Fruit fly (Drosophila melanogaster) whole organism, pupa: Measurements from ENCODE around the gene CG9130.

Experiments used
- CG10348 ChIP-seq: fragments of 200-800 bp; sonication (Bioruptor generic); IDR thresholded peaks from 2 replicates; pipeline ENCODE4 v1.3.6; 2022; ENCODE audit warnings: missing biosample characterization, missing genetic modification characterization
- CG12605 ChIP-seq: fragments of 200-800 bp; sonication (Bioruptor generic); IDR thresholded peaks from 2 replicates; pipeline ENCODE4 v1.3.6; 2022; ENCODE audit warnings: missing biosample characterization, missing genetic modification characterization
- CG13204 ChIP-seq: fragments of 200-800 bp; sonication (Bioruptor generic); optimal IDR thresholded peaks from 2 replicates; lab custom pipeline; 2018; ENCODE audit warnings: missing biosample characterization, mild to moderate bottlenecking, missing genetic modification characterization, moderate library complexity
- CG14655 ChIP-seq: fragments of 200-800 bp; sonication (Bioruptor generic); optimal IDR thresholded peaks from 3 replicates; lab custom pipeline; 2017; ENCODE audit warnings: mild to moderate bottlenecking, missing biosample characterization, missing genetic modification reagents, missing genetic modification characterization
- CG15710 ChIP-seq: fragments of 200-800 bp; sonication (Bioruptor generic); optimal IDR thresholded peaks from 2 replicates; lab custom pipeline; 2018; ENCODE audit warnings: missing biosample characterization, mild to moderate bottlenecking, missing genetic modification characterization, moderate library complexity
- CG17806 ChIP-seq: fragments of 200-800 bp; sonication (Bioruptor generic); optimal IDR thresholded peaks from 2 replicates; lab custom pipeline; 2018; ENCODE audit warnings: missing biosample characterization, mild to moderate bottlenecking, missing genetic modification characterization, moderate library complexity
- CG32121 ChIP-seq: fragments of 200-800 bp; sonication (Bioruptor generic); IDR thresholded peaks from 2 replicates; pipeline ENCODE4 v1.3.6; 2022; ENCODE audit warnings: missing biosample characterization, missing genetic modification characterization
- CG34367 ChIP-seq: fragments of 200-800 bp; sonication (Bioruptor generic); optimal IDR thresholded peaks from 2 replicates; lab custom pipeline; 2018; ENCODE audit warnings: missing biosample characterization, mild to moderate bottlenecking, missing genetic modification characterization
- CG4496 ChIP-seq: fragments of 200-800 bp; sonication (Bioruptor generic); IDR thresholded peaks from 3 replicates; pipeline ENCODE4 v1.3.6; 2022; ENCODE audit warnings: missing biosample characterization, missing genetic modification characterization
- CG8159 ChIP-seq: fragments of 200-800 bp; sonication (Bioruptor generic); optimal IDR thresholded peaks from 3 replicates; lab custom pipeline; 2018; ENCODE audit warnings: missing biosample characterization, mild to moderate bottlenecking, missing genetic modification characterization, moderate library complexity
- CG8301 ChIP-seq: fragments of 200-800 bp; sonication (Bioruptor generic); optimal IDR thresholded peaks from 2 replicates; lab custom pipeline; 2018; ENCODE audit warnings: missing biosample characterization, mild to moderate bottlenecking, missing genetic modification characterization
- CG9948 ChIP-seq: fragments of 200-800 bp; sonication (Bioruptor generic); optimal IDR thresholded peaks from 2 replicates; lab custom pipeline; 2018; ENCODE audit warnings: missing biosample characterization, mild to moderate bottlenecking, missing genetic modification characterization, moderate library complexity
- D1 ChIP-seq: fragments of 200-800 bp; sonication (Bioruptor generic); optimal IDR thresholded peaks from 2 replicates; lab custom pipeline; 2018; ENCODE audit warnings: missing biosample characterization, mild to moderate bottlenecking, missing genetic modification characterization, moderate library complexity
- EcR ChIP-seq: fragments of 200-800 bp; sonication (Bioruptor generic); optimal IDR thresholded peaks from 3 replicates; lab custom pipeline; 2019; ENCODE audit warnings: missing biosample characterization, missing genetic modification characterization, mild to moderate bottlenecking, moderate library complexity, missing genetic modification reagents
- Ets98B ChIP-seq: fragments of 200-800 bp; sonication (Bioruptor generic); IDR thresholded peaks from 2 replicates; pipeline ENCODE4 v1.3.6; 2022; ENCODE audit warnings: missing biosample characterization, missing genetic modification characterization
- Pif1A ChIP-seq: fragments of 200-800 bp; sonication (Bioruptor generic); optimal IDR thresholded peaks from 3 replicates; lab custom pipeline; 2016; ENCODE audit warnings: missing biosample characterization, missing genetic modification characterization
- Pif1B ChIP-seq: fragments of 200-800 bp; sonication (Bioruptor generic); optimal IDR thresholded peaks from 3 replicates; lab custom pipeline; 2016; ENCODE audit warnings: missing biosample characterization, missing genetic modification characterization
- Snoo ChIP-seq: fragments of 200-800 bp; sonication (Bioruptor generic); optimal IDR thresholded peaks from 3 replicates; lab custom pipeline; 2017; ENCODE audit warnings: missing biosample characterization, mild to moderate bottlenecking, missing genetic modification characterization, inconsistent platforms
- fd96Ca ChIP-seq: fragments of 200-800 bp; sonication (Bioruptor generic); IDR thresholded peaks from 3 replicates; pipeline ENCODE4 v1.3.6; 2022; ENCODE audit warnings: missing biosample characterization, missing genetic modification characterization
- gl ChIP-seq: fragments of 200-800 bp; sonication (Bioruptor generic); optimal IDR thresholded peaks from 2 replicates; lab custom pipeline; 2018; ENCODE audit warnings: missing biosample characterization, mild to moderate bottlenecking, missing genetic modification characterization
- rn ChIP-seq: fragments of 200-800 bp; sonication (Bioruptor generic); IDR thresholded peaks from 2 replicates; pipeline ENCODE4 v1.3.6; 2022; ENCODE audit warnings: missing biosample characterization, missing genetic modification characterization

The CG9130 gene

dm6 chr3L:1265423-1266002, 13.7 kb downstream of the CG9130 start:
- TF ChIP-seq CG34367 (no peak), CG14655 (GFP tag; lab: Kevin White, UChicago) (no peak), Pif1B (no peak), CG10348 (GFP tag; lab: Robert Waterston, UW) (no peak), fd96Ca (GFP tag; lab: Robert Waterston, UW) (no peak), CG8159 (tag; lab: Kevin White, UChicago) (no peak), CG15710 (tag; lab: Kevin White, UChicago) (no peak), CG13204 (peak; percentile 1), CG4496 (peak; percentile 31; the same call in 1 of the 3 replicates), Ets98B (peak; percentile 14; the same call in 1 of the 2 replicates), CG32121 (GFP tag; lab: Robert Waterston, UW) (no peak), CG12605 (GFP tag; lab: Robert Waterston, UW) (no peak), EcR (GFP tag; lab: Kevin White, UChicago) (peak; percentile 47)
- TF ChIP-seq, all 21 proteins: peak for 4

DNA sequence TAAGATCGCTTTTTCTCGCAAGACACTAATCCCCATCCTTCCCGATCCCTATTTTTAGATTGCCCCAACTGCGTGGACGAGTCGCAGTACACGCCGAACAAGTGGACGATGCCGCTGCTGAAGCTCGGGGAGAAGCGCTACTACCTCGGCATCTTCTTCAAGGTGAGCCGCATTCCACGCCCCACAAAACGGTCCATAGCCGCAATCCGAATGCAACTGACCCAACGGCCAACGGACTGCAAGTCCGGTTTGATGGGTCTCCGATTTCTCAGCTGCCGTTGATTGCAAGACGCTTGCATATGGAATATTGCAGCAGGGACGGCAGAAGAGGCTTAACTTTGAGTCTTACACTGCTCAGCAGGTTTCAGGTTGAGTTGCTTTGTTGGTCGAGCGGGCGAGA, 17.2 kb downstream of the CG9130 start:
- TF ChIP-seq gl (no peak), CG10348 (GFP tag; lab: Robert Waterston, UW) (no peak), CG8159 (tag; lab: Kevin White, UChicago) (no peak), Pif1B (no peak), EcR (GFP tag; lab: Kevin White, UChicago) (peak; percentile 92), rn (no peak), Snoo (no peak), CG12605 (GFP tag; lab: Robert Waterston, UW) (no peak), CG13204 (peak; percentile 29), Pif1A (GFP tag; lab: Kevin White, UChicago) (no peak), CG17806 (tag; lab: Kevin White, UChicago) (no peak), CG4496 (no peak), CG9948 (tag; lab: Kevin White, UChicago) (no peak)

- TF ChIP-seq Pif1A (GFP tag; lab: Kevin White, UChicago) (no peak), gl (no peak), Ets98B (no peak), CG4496 (no peak), CG8301 (tag; lab: Kevin White, UChicago) (no peak), rn (no peak), CG13204 (no peak), CG17806 (tag; lab: Kevin White, UChicago) (no peak), EcR (GFP tag; lab: Kevin White, UChicago) (no peak), D1 (tag; lab: Kevin White, UChicago) (no peak), CG10348 (GFP tag; lab: Robert Waterston, UW) (no peak), Pif1B (no peak), CG14655 (GFP tag; lab: Kevin White, UChicago) (no peak)
These were observed 24.0 kb downstream of the CG9130 start, which contains the start of gene CG32333 for dm6 chr3L:1275767-1276166. CG32333 (plus strand) TSS chr3L:1275956.

DNA sequence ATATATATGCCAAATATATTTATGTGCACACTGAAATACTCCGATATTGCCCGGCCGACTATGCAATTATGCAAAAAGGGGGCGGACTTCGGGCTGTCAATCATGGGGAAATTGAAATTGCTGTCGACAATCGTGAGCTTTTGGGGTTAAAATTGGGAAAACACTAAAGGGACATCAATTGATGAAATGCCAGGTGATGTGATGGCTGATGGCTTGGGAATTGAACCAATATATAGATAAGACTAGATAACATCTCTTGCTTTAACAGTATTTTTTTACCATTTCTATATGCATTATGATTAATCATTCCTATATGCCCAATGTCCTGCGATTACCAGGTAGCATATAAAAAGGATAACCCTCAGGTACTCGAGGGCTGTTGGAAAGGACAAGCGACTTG, 26.1 kb downstream of the CG9130 start:
- TF ChIP-seq CG8159 (tag; lab: Kevin White, UChicago) = peak; percentile 4
- TF ChIP-seq Pif1B = no peak
- no peak for TF ChIP-seq CG4496
- TF ChIP-seq Pif1A (GFP tag; lab: Kevin White, UChicago) = no peak
- TF ChIP-seq Snoo = no peak
- TF ChIP-seq CG14655 (GFP tag; lab: Kevin White, UChicago) = peak; percentile 6
- no peak for TF ChIP-seq CG13204
- TF ChIP-seq rn = no peak
- no peak for TF ChIP-seq CG17806 (tag; lab: Kevin White, UChicago)

DNA sequence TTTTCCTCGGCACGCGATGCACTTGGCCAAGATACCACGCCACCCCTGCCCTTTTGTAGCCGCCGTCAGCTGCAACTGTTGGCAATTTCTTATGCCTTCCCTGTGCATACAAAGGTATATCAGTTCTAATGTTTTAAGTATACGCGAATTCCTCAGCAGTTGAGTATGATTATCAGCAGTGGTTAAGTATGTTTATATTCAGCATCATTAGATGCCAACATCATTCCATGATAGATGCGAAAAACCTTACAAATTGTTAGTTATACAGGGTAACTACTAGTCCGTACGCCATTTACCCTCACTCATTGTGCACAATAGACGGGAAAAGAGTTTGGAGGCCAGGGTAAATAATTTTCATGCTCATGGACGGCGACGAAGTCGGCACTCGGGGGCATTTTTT, 27.9 kb downstream of the CG9130 start:
- TF ChIP-seq CG34367 = peak; percentile 36
- TF ChIP-seq CG32121 (GFP tag; lab: Robert Waterston, UW) = no peak
- peak; percentile 42; the same call in 1 of the 3 replicates for TF ChIP-seq fd96Ca (GFP tag; lab: Robert Waterston, UW)
- TF ChIP-seq Pif1A (GFP tag; lab: Kevin White, UChicago) = no peak
- no peak for TF ChIP-seq CG8301 (tag; lab: Kevin White, UChicago)
- no peak for TF ChIP-seq CG10348 (GFP tag; lab: Robert Waterston, UW)
- TF ChIP-seq D1 (tag; lab: Kevin White, UChicago) = no peak
- no peak for TF ChIP-seq CG9948 (tag; lab: Kevin White, UChicago)
- TF ChIP-seq CG14655 (GFP tag; lab: Kevin White, UChicago) = peak; percentile 3
- no peak for TF ChIP-seq Pif1B
- TF ChIP-seq CG13204 = no peak
- 0 out of 2 replicates have a peak, but pooled peaks have one; percentile 29 for TF ChIP-seq rn
- no peak for TF ChIP-seq EcR (GFP tag; lab: Kevin White, UChicago)
- TF ChIP-seq CG17806 (tag; lab: Kevin White, UChicago) = no peak
- TF ChIP-seq Snoo = no peak
- peak; percentile 40; the same call in 1 of the 3 replicates for TF ChIP-seq CG4496
- no peak for TF ChIP-seq CG12605 (GFP tag; lab: Robert Waterston, UW)
- TF ChIP-seq CG8159 (tag; lab: Kevin White, UChicago) = peak; percentile 7
- TF ChIP-seq gl = no peak
- TF ChIP-seq CG15710 (tag; lab: Kevin White, UChicago) = peak; percentile 48
- peak; percentile 33; the same call in 1 of the 2 replicates for TF ChIP-seq Ets98B

DNA sequence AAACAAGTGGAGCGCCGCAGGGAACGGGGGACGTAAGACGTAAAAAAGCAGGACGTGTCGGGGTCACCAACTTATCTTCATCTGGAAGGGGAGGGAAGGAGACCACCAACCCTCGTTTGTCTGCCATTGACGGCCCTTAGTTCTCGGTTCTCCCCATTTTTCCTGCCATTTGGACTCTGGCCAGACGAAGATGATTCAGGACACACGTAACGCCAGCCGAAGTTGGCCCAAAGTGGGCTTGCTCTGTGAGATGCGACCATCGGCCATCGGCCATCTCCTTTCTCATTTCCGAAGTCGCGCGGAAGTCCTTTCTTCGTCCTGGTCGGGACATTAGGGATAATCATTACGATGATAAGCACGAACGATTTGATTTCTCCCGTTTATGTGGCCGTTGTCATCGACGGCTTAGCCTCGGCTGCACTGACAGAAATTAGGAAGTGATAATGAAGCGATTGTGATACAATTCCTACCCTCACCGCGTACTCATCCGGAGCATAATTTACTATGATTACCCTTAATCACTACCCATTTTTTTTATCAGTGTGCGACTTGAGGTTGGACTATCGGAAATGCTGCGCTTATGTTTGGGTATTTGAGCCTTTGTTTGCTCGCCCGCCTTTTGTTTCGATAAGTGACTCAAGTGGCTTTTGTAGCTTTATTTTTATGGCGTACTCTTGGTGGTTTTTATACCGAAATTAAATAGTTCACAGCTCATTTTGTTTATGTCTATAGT, 29.2 kb downstream of the CG9130 start:
- no peak for TF ChIP-seq CG17806 (tag; lab: Kevin White, UChicago)
- no peak for TF ChIP-seq Pif1A (GFP tag; lab: Kevin White, UChicago)
- TF ChIP-seq CG34367 = no peak
- TF ChIP-seq CG8159 (tag; lab: Kevin White, UChicago) = no peak
- no peak for TF ChIP-seq CG4496
- TF ChIP-seq CG13204 = no peak
- no peak for TF ChIP-seq fd96Ca (GFP tag; lab: Robert Waterston, UW)
- no peak for TF ChIP-seq Ets98B
- no peak for TF ChIP-seq D1 (tag; lab: Kevin White, UChicago)
- TF ChIP-seq Pif1B = no peak
- TF ChIP-seq rn = no peak
- TF ChIP-seq CG15710 (tag; lab: Kevin White, UChicago) = no peak
- no peak for TF ChIP-seq Snoo
